Worm (Caenorhabditis elegans) whole organism, L3 larva: ENCODE measurements around the gene R01E6.5.

ENCODE experiments used
- R02D3.7 ChIP-seq: fragments of 150-350 bp; optimal IDR thresholded peaks from 2 replicates; lab custom pipeline; 2014; ENCODE audit warnings: missing biosample characterization, missing genetic modification characterization
- ZK546.5 ChIP-seq: sonication (generic microtip); optimal IDR thresholded peaks from 2 replicates; lab custom pipeline; 2017; ENCODE audit warnings: missing biosample characterization, missing genetic modification characterization
- aly-2 ChIP-seq: fragments of 150-350 bp; optimal IDR thresholded peaks from 2 replicates; lab custom pipeline; 2014; ENCODE audit warnings: missing biosample characterization, missing genetic modification characterization
- ama-1 ChIP-seq: fragments of 150-350 bp; optimal IDR thresholded peaks from 2 replicates; lab custom pipeline; 2018
- ceh-16 ChIP-seq: sonication (generic microtip); optimal IDR thresholded peaks from 2 replicates; lab custom pipeline; 2017; ENCODE audit warnings: missing biosample characterization, missing genetic modification characterization
- ceh-28 ChIP-seq: fragments of 150-350 bp; optimal IDR thresholded peaks from 2 replicates; lab custom pipeline; 2014; ENCODE audit warnings: missing biosample characterization, missing genetic modification reagents, missing genetic modification characterization
- ceh-82 ChIP-seq: fragments of 150-350 bp; optimal IDR thresholded peaks from 2 replicates; lab custom pipeline; 2014; ENCODE audit warnings: missing biosample characterization, missing genetic modification characterization
- ceh-9 ChIP-seq: sonication (generic microtip); optimal IDR thresholded peaks from 2 replicates; lab custom pipeline; 2018; ENCODE audit warnings: missing biosample characterization, missing genetic modification characterization
- daf-12 ChIP-seq: fragments of 150-350 bp; optimal IDR thresholded peaks from 2 replicates; lab custom pipeline; 2014; ENCODE audit warnings: missing biosample characterization, missing genetic modification reagents, missing genetic modification characterization
- egl-27 ChIP-seq: sonication (generic microtip); optimal IDR thresholded peaks from 4 replicates; lab custom pipeline; 2017; ENCODE audit warnings: missing biosample characterization, missing genetic modification reagents, missing genetic modification characterization
- egl-5 ChIP-seq: fragments of 150-350 bp; optimal IDR thresholded peaks from 2 replicates; lab custom pipeline; 2017; ENCODE audit warnings: missing biosample characterization, missing genetic modification reagents, missing genetic modification characterization, inconsistent platforms
- elt-1 ChIP-seq: fragments of 150-350 bp; optimal IDR thresholded peaks from 2 replicates; lab custom pipeline; 2014; ENCODE audit warnings: missing biosample characterization, missing genetic modification characterization
- elt-2 ChIP-seq: sonication (generic microtip); optimal IDR thresholded peaks from 2 replicates; lab custom pipeline; 2016; ENCODE audit warnings: missing genetic modification reagents, mild to moderate bottlenecking, missing genetic modification characterization, missing compliant biosample characterization
- elt-3 ChIP-seq, 3 experiments: fragments of 150-350 bp in 1 of 3; sonication (generic microtip) in 2 of 3; optimal IDR thresholded peaks; 2 replicates in 2 of 3; 4 replicates in 1 of 3; lab custom pipeline; 2014 to 2017; ENCODE audit warnings: missing biosample characterization in 3 of 3, missing genetic modification characterization in 3 of 3
- eor-1 ChIP-seq, 2 experiments: fragments of 150-350 bp; optimal IDR thresholded peaks; 2 replicates each; lab custom pipeline; 2014 to 2018; ENCODE audit warnings: missing biosample characterization in 2 of 2, missing genetic modification characterization in 2 of 2
- fkh-10 ChIP-seq: sonication (generic microtip); optimal IDR thresholded peaks from 2 replicates; lab custom pipeline; 2017; ENCODE audit warnings: missing biosample characterization, missing genetic modification reagents, missing genetic modification characterization
- fkh-2 ChIP-seq: fragments of 150-350 bp; optimal IDR thresholded peaks from 2 replicates; lab custom pipeline; 2014; ENCODE audit warnings: missing biosample characterization, missing genetic modification reagents, missing genetic modification characterization
- fos-1 ChIP-seq: fragments of 150-350 bp; optimal IDR thresholded peaks from 2 replicates; lab custom pipeline; 2014; ENCODE audit warnings: missing biosample characterization, missing genetic modification characterization
- hmg-11 ChIP-seq: sonication (generic microtip); optimal IDR thresholded peaks from 2 replicates; lab custom pipeline; 2016; ENCODE audit warnings: missing genetic modification characterization, missing compliant biosample characterization
- jun-1 ChIP-seq: fragments of 150-350 bp; optimal IDR thresholded peaks from 2 replicates; lab custom pipeline; 2014; ENCODE audit warnings: missing biosample characterization, missing genetic modification reagents, missing genetic modification characterization
- lin-15B ChIP-seq: fragments of 150-350 bp; optimal IDR thresholded peaks from 2 replicates; lab custom pipeline; 2014; ENCODE audit warnings: missing biosample characterization, missing genetic modification characterization
- lin-39 ChIP-seq: fragments of 150-350 bp; optimal IDR thresholded peaks from 2 replicates; lab custom pipeline; 2018; ENCODE audit warnings: missing biosample characterization, missing genetic modification reagents, missing genetic modification characterization
- lsy-12 ChIP-seq: sonication (generic microtip); optimal IDR thresholded peaks from 2 replicates; lab custom pipeline; 2016; ENCODE audit warnings: mild to moderate bottlenecking, missing genetic modification characterization, missing compliant biosample characterization
- mdl-1 ChIP-seq: fragments of 150-350 bp; optimal IDR thresholded peaks from 2 replicates; lab custom pipeline; 2014; ENCODE audit warnings: missing biosample characterization, missing genetic modification characterization
- mml-1 ChIP-seq: fragments of 150-350 bp; sonication (generic microtip); optimal IDR thresholded peaks from 3 replicates; lab custom pipeline; 2014; ENCODE audit warnings: missing biosample characterization, missing genetic modification characterization
- nfya-1 ChIP-seq: sonication (generic microtip); optimal IDR thresholded peaks from 2 replicates; lab custom pipeline; 2017; ENCODE audit warnings: missing genetic modification characterization, mild to moderate bottlenecking, missing compliant biosample characterization, antibody characterized with exemption, moderate library complexity; ENCODE audit not compliant: insufficient read depth
- nhr-11 ChIP-seq: fragments of 150-350 bp; optimal IDR thresholded peaks from 2 replicates; lab custom pipeline; 2014; ENCODE audit warnings: missing biosample characterization, missing genetic modification characterization
- nhr-12 ChIP-seq: fragments of 150-350 bp; optimal IDR thresholded peaks from 2 replicates; lab custom pipeline; 2014; ENCODE audit warnings: missing biosample characterization, missing genetic modification characterization
- nhr-23 ChIP-seq: fragments of 150-350 bp; optimal IDR thresholded peaks from 2 replicates; lab custom pipeline; 2014; ENCODE audit warnings: missing biosample characterization, missing genetic modification reagents, missing genetic modification characterization
- nhr-237 ChIP-seq: fragments of 150-350 bp; optimal IDR thresholded peaks from 2 replicates; lab custom pipeline; 2014; ENCODE audit warnings: missing biosample characterization, missing genetic modification characterization
- nhr-25 ChIP-seq: sonication (generic microtip); optimal IDR thresholded peaks from 2 replicates; lab custom pipeline; 2017; ENCODE audit warnings: missing biosample characterization, missing genetic modification characterization
- nhr-28 ChIP-seq: fragments of 150-350 bp; optimal IDR thresholded peaks from 2 replicates; lab custom pipeline; 2014; ENCODE audit warnings: missing biosample characterization, missing genetic modification characterization
- nhr-43 ChIP-seq: sonication (generic microtip); optimal IDR thresholded peaks from 2 replicates; lab custom pipeline; 2016; ENCODE audit warnings: mild to moderate bottlenecking, missing genetic modification characterization, missing compliant biosample characterization; ENCODE audit not compliant: poor library complexity, severe bottlenecking
- nhr-67 ChIP-seq: fragments of 150-350 bp; optimal IDR thresholded peaks from 2 replicates; lab custom pipeline; 2014; ENCODE audit warnings: missing biosample characterization, missing genetic modification characterization
- nhr-76 ChIP-seq: fragments of 150-350 bp; sonication (generic microtip); optimal IDR thresholded peaks from 5 replicates; lab custom pipeline; 2014; ENCODE audit warnings: missing biosample characterization, missing genetic modification characterization
- nhr-77 ChIP-seq: fragments of 150-350 bp; optimal IDR thresholded peaks from 2 replicates; lab custom pipeline; 2014; ENCODE audit warnings: missing biosample characterization, missing genetic modification characterization
- pha-4 ChIP-seq: fragments of 150-350 bp; optimal IDR thresholded peaks from 2 replicates; lab custom pipeline; 2014; ENCODE audit warnings: missing biosample characterization, missing genetic modification reagents, missing genetic modification characterization
- pqm-1 ChIP-seq: fragments of 150-350 bp; optimal IDR thresholded peaks from 2 replicates; lab custom pipeline; 2017; ENCODE audit warnings: missing biosample characterization, missing genetic modification characterization, inconsistent platforms
- sea-2 ChIP-seq: fragments of 150-350 bp; sonication (generic microtip); optimal IDR thresholded peaks from 4 replicates; lab custom pipeline; 2014; ENCODE audit warnings: missing biosample characterization, missing genetic modification reagents, missing genetic modification characterization
- skn-1 ChIP-seq: fragments of 150-350 bp; optimal IDR thresholded peaks from 2 replicates; lab custom pipeline; 2014; ENCODE audit warnings: missing biosample characterization, missing genetic modification characterization
- snpc-4 ChIP-seq: fragments of 150-350 bp; optimal IDR thresholded peaks from 2 replicates; lab custom pipeline; 2014; ENCODE audit warnings: missing biosample characterization, missing genetic modification characterization
- tbx-2 ChIP-seq: sonication (generic microtip); optimal IDR thresholded peaks from 2 replicates; lab custom pipeline; 2016; ENCODE audit warnings: mild to moderate bottlenecking, missing genetic modification characterization, missing compliant biosample characterization
- unc-39 ChIP-seq: sonication (generic microtip); optimal IDR thresholded peaks from 4 replicates; lab custom pipeline; 2017; ENCODE audit warnings: missing biosample characterization, missing genetic modification characterization
- unc-62 ChIP-seq: fragments of 150-350 bp; sonication (generic microtip); optimal IDR thresholded peaks from 4 replicates; lab custom pipeline; 2014; ENCODE audit warnings: missing biosample characterization, missing genetic modification reagents, missing genetic modification characterization
- zag-1 ChIP-seq: fragments of 150-350 bp; optimal IDR thresholded peaks from 2 replicates; lab custom pipeline; 2014; ENCODE audit warnings: missing biosample characterization, missing genetic modification characterization
- ztf-11 ChIP-seq: fragments of 150-350 bp; optimal IDR thresholded peaks from 2 replicates; lab custom pipeline; 2014; ENCODE audit warnings: missing biosample characterization, missing genetic modification characterization
- ztf-4 ChIP-seq: fragments of 150-350 bp; optimal IDR thresholded peaks from 2 replicates; lab custom pipeline; 2014; ENCODE audit warnings: missing biosample characterization, missing genetic modification characterization

R01E6.5 gene

DNA sequence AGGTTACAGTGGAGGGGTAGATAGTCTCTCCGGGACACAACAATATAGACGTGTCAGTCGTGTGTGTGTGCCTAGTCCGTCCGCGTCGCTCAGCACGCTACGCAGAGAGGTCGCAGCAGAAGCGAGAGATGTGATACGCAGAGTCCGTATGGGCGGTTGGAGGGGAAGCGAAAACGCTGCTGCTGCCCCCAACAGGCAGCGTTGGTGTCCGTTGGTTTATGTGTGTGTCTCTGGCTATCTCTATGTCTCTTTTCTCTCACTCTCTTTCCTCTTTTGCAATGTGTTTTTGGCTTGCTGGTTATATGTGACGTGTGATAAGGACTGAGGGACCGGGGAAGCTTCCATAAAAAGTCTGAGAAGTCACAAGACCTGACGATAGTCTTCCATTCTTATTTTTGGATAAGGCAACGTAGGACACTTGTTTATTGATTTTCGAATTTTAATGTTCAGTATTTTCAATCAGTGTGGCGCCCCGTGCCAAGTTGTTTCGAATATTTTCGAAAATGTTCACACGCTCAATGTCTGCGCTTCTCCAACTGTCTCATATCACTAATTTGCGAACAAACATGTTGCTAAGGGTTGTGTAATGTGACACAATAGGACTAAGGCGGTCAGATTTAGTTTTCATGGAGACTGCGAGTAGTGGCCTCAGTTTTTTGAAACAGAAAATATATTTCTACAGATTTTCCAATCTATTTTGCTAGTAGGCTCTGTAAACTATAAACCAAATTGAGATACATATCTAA lies 9.3 kb upstream of the R01E6.5 start, which contains the start of gene pab-2:
Gene pab-2, minus strand, starts transcription at position 69 of the 746 bp plus-strand sequence.
- TF ChIP-seq eor-1 (tag; optimal IDR thresholded peaks at IDR 0.05; lab: Kevin White, UChicago), result no peak
- no peak for TF ChIP-seq sea-2
- no peak for TF ChIP-seq ZK546.5 (tag; lab: Kevin White, UChicago)
- TF ChIP-seq jun-1 (tag; lab: Kevin White, UChicago), result peak; percentile 73
- no peak for TF ChIP-seq ama-1 (lab: Kevin White, UChicago)
- TF ChIP-seq ztf-4 (tag; lab: Kevin White, UChicago), result no peak
- peak; percentile 79 for TF ChIP-seq nfya-1 (tag; lab: Kevin White, UChicago)
- TF ChIP-seq ceh-82 (tag; lab: Kevin White, UChicago), result no peak
- no peak for TF ChIP-seq fkh-10
- TF ChIP-seq elt-2 (tag; lab: Kevin White, UChicago), result peak; percentile 92
- peak; percentile 75 for TF ChIP-seq pha-4 (tag; lab: Kevin White, UChicago)
- TF ChIP-seq R02D3.7 (tag; lab: Kevin White, UChicago), result peak; percentile 34
- no peak for TF ChIP-seq ceh-9 (tag; lab: Kevin White, UChicago)
- peak; percentile 42 for TF ChIP-seq mdl-1 (tag; lab: Kevin White, UChicago)
- TF ChIP-seq nhr-43 (tag; lab: Kevin White, UChicago), result peak; percentile 83
- peak; percentile 62 for TF ChIP-seq lin-39 (tag; lab: Kevin White, UChicago)
- no peak for TF ChIP-seq zag-1
- TF ChIP-seq snpc-4 (tag; lab: Kevin White, UChicago), result peak; percentile 75
- peak; percentile 8 for TF ChIP-seq lin-15B (tag; lab: Kevin White, UChicago)
- TF ChIP-seq nhr-23 (tag; lab: Kevin White, UChicago), result peak; percentile 75
- TF ChIP-seq fkh-2 (tag; lab: Kevin White, UChicago), result no peak
- no peak for TF ChIP-seq nhr-237 (tag; lab: Kevin White, UChicago)
- TF ChIP-seq aly-2 (tag; lab: Kevin White, UChicago), result no peak
- no peak for TF ChIP-seq daf-12 (tag; lab: Kevin White, UChicago)
- peak; percentile 31 for TF ChIP-seq egl-5
- no peak for TF ChIP-seq mml-1 (tag; lab: Kevin White, UChicago)
- TF ChIP-seq nhr-25 (tag; lab: Kevin White, UChicago), result peak; percentile 15
- TF ChIP-seq nhr-28 (tag; lab: Kevin White, UChicago), result no peak
- TF ChIP-seq ztf-11 (tag; lab: Kevin White, UChicago), result no peak
- peak; percentile 97 for TF ChIP-seq hmg-11 (tag; lab: Kevin White, UChicago)
- no peak for TF ChIP-seq nhr-12
- TF ChIP-seq elt-1 (tag; lab: Kevin White, UChicago), result peak; percentile 27
- peak; percentile 6 for TF ChIP-seq egl-27 (tag; lab: Kevin White, UChicago)
- no peak for TF ChIP-seq nhr-76 (tag; lab: Kevin White, UChicago)
- TF ChIP-seq fos-1 (tag; lab: Kevin White, UChicago), result peak; percentile 26
- TF ChIP-seq nhr-67 (tag; lab: Kevin White, UChicago), result no peak
- no peak for TF ChIP-seq unc-39 (tag; lab: Kevin White, UChicago)
- TF ChIP-seq lsy-12, result peak; percentile 75
- TF ChIP-seq ceh-16 (tag; lab: Kevin White, UChicago), result no peak
- peak; percentile 33 for TF ChIP-seq nhr-77 (tag; lab: Kevin White, UChicago)
- TF ChIP-seq skn-1, result no peak
- TF ChIP-seq nhr-11 (tag; lab: Kevin White, UChicago), result peak; percentile 53
- peak; percentile 69 for TF ChIP-seq pqm-1
- peak in 1 of 3 experiments; percentile 33 for TF ChIP-seq elt-3 (tag; optimal IDR thresholded peaks at IDR 0.05; lab: Kevin White, UChicago)
- TF ChIP-seq unc-62 (GFP tag; lab: Kevin White, UChicago), result no peak
- peak; percentile 65 for TF ChIP-seq ceh-28 (tag; lab: Kevin White, UChicago)
- peak; percentile 57 for TF ChIP-seq tbx-2 (tag; lab: Kevin White, UChicago)
